Worm (Caenorhabditis elegans): ENCODE results near the gene ulp-1.

The ulp-1 gene

DNA sequence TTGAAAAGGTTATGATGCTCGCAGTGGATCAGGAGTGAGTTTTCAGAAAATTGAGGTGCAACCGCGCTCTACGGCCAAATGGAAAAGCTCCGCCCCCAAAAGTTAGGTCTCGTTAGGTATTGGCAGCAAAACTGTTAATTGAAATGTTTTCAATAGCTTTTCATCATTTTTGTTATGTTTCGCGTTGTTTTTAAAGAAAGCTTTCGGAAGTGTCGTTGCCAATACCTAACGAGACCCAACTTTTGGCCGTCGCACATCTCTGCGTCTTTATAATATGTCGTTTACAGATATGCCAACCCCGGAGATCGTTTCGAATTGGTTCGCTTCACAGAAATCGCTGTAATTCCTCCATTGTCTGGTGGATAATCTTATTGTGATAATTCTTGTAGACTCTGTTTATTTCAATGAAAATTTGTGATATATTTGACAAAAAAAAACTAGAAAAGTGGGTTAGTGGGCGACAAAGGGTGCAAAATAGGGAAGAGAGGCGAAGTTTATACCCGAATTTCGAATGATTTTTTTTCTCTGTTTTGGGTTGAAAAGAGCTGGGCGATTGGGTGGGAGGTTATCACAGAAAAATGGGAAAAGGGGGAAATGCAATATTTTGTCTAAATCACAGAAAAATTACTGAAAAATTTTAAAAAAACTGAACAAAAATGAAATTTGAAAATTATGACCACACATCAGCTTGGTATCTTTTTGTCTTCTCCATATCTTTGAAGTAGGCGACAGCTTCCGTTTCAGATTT lies 26.9 kb upstream of the ulp-1 start:
- TF ChIP-seq W03F9.2 (tag; optimal IDR thresholded peaks at IDR 0.05) (no peak), him-1 (tag; optimal IDR thresholded peaks at IDR 0.05) (no peak), dao-5 (tag; optimal IDR thresholded peaks at IDR 0.05) (no peak)

DNA sequence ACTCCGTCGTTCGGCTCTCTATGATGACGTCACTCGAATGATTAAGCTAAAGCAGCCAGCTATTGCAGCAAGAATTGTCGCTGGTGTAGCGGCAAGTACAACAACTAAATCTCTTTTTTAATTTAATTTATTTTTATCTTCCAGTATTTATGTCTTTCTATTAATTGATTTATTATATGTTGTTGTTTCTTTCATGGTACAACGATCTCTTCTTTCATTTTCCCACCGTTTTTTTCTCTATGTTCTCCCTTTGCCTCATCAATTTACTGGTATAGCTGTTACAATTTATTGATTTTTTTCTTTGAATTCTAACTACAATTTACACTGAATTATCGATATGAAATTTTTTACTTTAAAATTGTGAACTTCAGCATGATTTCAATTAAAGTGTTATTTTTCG lies 26.1 kb upstream of the ulp-1 start, which contains the start of gene moc-6:
TSS of gene moc-6 (plus strand) at position 301 of the 400 bp plus-strand sequence.
- TF ChIP-seq him-1 (tag; optimal IDR thresholded peaks at IDR 0.05) (no peak), W03F9.2 (tag; optimal IDR thresholded peaks at IDR 0.05) (no peak), dao-5 (tag; optimal IDR thresholded peaks at IDR 0.05) (no peak)

DNA sequence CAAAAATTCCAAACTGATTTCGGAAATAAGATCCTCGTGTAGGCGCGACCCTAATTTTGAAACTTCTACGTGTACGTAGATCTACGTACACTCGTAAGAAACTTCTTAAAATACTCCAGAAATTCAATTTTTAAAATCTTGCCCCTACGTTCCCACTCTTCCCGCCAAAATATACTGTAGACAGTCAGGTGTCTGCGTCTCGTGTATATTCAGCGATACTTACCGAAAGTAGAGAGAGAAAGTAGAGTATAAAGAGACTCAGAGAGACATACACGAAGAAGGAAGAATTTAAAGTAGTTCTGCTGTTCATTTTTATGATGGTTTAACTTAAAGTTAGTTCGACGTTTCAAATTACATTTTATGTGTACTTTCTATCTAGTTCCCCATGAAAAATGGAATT lies 23.7 kb upstream of the ulp-1 start:
- TF ChIP-seq him-1 (tag; optimal IDR thresholded peaks at IDR 0.05) = no peak
- no peak for TF ChIP-seq dao-5 (tag; optimal IDR thresholded peaks at IDR 0.05)
- TF ChIP-seq W03F9.2 (tag; optimal IDR thresholded peaks at IDR 0.05) = no peak

DNA sequence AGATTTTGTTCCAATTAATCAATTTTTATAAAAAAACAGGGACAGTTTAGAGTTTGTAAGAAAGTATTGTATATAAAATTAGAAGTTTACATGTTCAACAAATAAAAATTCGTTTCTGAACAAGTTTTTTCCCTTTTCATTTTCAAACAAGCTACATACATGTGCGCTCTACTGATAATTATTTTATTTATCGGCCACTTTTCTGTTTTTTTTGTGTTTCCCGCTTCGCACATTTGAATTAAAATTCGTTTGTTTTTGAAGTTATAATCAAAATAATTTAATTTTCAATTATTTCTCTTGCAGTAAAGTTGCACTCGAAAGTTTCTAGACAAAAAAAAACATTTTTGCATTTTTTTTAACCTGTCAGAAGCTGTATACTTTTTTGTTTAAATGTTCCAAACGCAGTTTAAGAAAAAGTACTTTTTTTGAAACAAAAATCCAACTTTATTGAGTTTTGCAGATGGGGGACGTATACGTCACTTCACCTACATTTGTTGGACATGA lies 21.1 kb upstream of the ulp-1 start, which contains the start of gene hira-1:
TSS of gene hira-1 (plus strand) at position 454 of the 504 bp plus-strand sequence.
- TF ChIP-seq W03F9.2 (tag; optimal IDR thresholded peaks at IDR 0.05) (peak; percentile 45), him-1 (tag; optimal IDR thresholded peaks at IDR 0.05) (no peak), dao-5 (tag; optimal IDR thresholded peaks at IDR 0.05) (no peak)

DNA sequence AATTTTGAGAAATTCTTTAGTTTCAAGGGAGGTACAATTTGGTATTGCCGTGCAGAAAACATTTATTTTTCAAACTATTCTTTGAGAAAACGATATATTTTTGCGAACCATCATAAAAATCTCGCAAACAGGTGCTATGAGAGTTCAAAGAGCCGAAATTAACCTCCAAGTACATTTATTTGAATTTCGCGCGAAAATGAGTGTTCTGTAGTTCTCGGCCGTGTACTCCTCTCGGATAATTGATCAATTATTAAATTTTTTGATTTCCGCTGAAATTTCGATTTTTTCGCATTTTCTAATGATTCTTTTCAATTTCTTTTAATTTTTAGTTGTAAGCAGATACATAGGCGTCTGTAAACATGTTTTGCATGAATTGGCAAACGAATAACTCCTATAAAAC lies 20.6 kb upstream of the ulp-1 start:
- TF ChIP-seq W03F9.2 (tag; optimal IDR thresholded peaks at IDR 0.05) = no peak
- TF ChIP-seq him-1 (tag; optimal IDR thresholded peaks at IDR 0.05) = no peak
- TF ChIP-seq dao-5 (tag; optimal IDR thresholded peaks at IDR 0.05) = no peak

DNA sequence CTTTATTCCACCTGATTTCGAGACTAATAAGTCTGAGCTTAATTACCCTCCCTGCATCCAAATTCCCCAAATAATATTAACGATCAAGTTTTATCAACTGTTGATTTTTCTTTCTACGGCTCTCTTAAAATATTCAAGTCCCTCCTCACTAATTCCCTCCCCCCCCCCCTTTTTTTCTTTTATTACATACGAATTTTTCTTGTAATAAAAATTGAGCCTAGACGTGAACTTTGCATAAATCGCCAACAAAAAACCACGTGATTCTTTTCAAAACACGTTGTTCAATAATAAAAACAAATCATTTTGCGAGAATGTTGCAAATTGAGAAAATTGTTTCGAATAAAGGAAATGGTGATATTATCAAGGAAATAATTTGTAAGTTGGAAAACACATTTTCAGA lies 18.8 kb upstream of the ulp-1 start, which contains the start of gene K10D2.8:
TSS of gene K10D2.8 (plus strand) at position 301 of the 400 bp plus-strand sequence.
- TF ChIP-seq dao-5 (tag; optimal IDR thresholded peaks at IDR 0.05) = no peak
- TF ChIP-seq W03F9.2 (tag; optimal IDR thresholded peaks at IDR 0.05) = no peak
- TF ChIP-seq him-1 (tag; optimal IDR thresholded peaks at IDR 0.05) = no peak

DNA sequence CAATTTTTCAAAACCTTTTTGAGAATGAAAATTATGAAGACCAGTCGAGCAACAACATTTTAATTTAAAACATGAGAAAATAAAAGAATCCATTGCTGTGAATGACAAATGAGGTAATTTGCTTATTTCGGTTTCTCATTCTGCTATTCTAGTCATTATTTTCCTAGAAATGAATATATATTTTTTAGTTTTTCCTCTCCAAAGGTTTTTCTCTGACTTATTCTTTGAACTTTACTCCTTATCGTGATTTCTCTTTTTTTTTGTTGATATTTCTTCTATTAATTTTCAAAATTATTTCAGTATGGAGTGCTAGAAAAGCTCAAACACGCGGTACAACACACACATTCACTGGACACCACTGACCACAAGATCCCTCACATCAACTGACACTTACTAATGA lies 16.0 kb upstream of the ulp-1 start, which contains the start of gene pup-2:
TSS of gene pup-2 (plus strand) at position 301 of the 400 bp plus-strand sequence.
- TF ChIP-seq W03F9.2 (tag; optimal IDR thresholded peaks at IDR 0.05) (no peak), him-1 (tag; optimal IDR thresholded peaks at IDR 0.05) (no peak), dao-5 (tag; optimal IDR thresholded peaks at IDR 0.05) (no peak)

DNA sequence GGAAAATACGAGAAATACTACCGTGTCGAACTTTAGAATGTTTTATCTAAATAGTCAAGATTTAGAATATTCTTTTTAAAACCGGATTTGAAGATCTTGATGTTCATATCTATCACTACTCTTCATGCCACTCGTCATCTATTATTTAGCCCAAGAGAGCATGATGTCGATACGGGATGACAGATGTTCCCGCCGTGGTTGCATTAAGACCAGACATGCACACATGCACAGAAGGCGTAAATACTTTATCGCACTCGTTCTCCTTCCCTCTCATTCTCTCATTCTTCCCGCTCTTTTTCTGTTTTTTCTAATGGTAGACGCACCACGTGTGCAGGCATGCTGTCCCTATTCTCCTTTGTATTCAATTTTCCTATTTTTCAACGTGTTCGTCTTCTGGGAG lies 13.8 kb upstream of the ulp-1 start:
- TF ChIP-seq W03F9.2 (tag; optimal IDR thresholded peaks at IDR 0.05) (no peak), dao-5 (tag; optimal IDR thresholded peaks at IDR 0.05) (no peak), him-1 (tag; optimal IDR thresholded peaks at IDR 0.05) (no peak)

DNA sequence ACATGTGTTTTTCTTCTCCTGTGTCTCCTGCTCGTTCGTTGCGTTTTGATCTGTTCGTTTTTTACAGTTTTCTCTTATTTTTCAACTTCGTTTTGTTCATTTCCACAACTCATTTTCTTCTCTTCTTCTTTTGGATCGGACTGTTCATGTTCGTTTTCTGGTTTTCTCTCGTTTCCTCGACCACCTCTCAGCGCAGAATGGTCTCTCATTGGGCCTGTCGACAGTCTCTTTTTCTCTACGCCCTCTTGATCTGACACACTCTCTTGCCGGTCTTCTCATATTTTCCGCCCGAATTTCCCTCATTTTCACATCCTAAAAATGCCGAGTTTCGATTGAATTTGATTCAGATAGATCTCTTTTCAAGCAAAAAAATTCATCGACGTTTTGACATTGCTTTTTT lies 12.0 kb upstream of the ulp-1 start:
- no peak for TF ChIP-seq W03F9.2 (tag; optimal IDR thresholded peaks at IDR 0.05)
- TF ChIP-seq dao-5 (tag; optimal IDR thresholded peaks at IDR 0.05) = no peak
- TF ChIP-seq him-1 (tag; optimal IDR thresholded peaks at IDR 0.05) = no peak

DNA sequence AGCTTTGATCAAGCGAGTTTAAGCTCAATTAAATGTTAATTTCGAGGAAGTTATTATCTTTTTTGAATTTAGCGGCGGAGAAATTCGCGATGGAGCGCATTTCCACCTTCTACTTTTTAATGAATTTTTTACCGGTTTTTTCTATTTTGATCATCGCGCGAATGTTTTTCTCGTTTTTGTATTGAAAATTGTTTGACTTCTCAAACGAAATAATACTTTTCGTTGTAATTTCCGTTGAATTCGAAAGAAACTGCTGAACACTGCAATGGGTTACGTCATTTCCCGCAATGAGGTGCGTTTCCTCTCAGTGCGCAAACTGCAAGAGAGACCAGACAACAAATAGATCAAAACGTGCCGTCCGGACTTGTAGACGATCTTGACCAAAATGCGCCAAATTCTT lies 11.6 kb upstream of the ulp-1 start:
- TF ChIP-seq dao-5 (tag; optimal IDR thresholded peaks at IDR 0.05) (no peak), him-1 (tag; optimal IDR thresholded peaks at IDR 0.05) (no peak), W03F9.2 (tag; optimal IDR thresholded peaks at IDR 0.05) (no peak)

DNA sequence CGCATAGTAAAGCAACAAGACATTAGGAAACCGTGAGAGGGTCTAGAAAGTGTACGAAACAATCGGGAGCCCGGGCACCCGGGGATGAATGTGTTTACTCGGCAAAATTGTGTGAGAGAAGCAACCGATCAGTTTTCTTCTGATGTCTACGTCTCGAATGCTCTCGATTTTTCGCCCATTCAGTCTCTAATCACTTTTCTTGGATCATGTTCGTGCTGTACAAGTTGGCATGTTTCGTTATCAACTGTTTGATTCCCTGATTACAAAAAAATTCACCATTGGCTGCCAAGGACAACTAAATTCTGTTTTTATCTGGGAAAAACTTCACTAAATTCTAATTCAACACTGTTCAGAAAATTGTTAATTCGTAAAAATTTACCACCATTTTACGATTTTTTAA lies 11.0 kb upstream of the ulp-1 start:
- TF ChIP-seq dao-5 (tag; optimal IDR thresholded peaks at IDR 0.05) (no peak), him-1 (tag; optimal IDR thresholded peaks at IDR 0.05) (no peak), W03F9.2 (tag; optimal IDR thresholded peaks at IDR 0.05) (no peak)

DNA sequence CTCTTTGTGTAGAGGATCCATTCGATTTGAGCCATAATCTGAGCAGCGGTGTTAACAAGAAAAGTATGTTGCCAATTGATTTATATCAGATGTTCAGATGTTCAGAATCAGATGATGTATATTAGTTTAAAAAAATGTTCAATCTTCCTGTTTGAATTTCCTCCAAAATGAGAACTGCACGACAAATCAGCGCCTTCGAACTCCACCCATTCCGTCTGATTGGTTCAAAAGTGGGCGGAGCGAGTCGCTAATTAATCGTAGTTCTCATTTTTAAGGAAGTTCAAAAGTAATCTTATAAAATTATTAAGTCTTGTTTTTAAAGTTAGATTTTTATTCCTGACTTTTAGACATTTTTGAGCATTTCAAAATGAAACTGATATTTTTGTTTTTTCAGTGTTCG lies 9.6 kb upstream of the ulp-1 start:
- TF ChIP-seq him-1 (tag; optimal IDR thresholded peaks at IDR 0.05) (no peak), dao-5 (tag; optimal IDR thresholded peaks at IDR 0.05) (no peak), W03F9.2 (tag; optimal IDR thresholded peaks at IDR 0.05) (no peak)

DNA sequence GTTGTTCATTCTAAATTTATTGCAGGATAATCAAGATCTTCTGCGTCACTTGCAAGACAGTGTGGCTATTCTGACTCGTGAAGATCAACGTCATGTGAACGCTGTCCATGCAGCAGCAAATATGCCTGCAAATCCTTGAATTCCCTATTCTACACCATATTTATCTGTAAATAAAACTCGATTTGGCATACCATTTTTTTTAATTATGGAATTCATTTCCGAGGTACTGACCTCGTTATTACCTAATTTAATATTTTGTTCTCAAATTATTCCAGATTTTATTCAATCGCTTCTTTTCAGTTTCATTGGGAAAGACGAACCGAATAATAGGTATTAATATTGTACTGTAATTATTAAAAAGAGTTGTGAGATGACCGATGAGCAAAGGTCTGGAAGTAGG lies 4.0 kb upstream of the ulp-1 start, which contains the start of gene cid-1:
TSS of gene cid-1 (plus strand) at position 301 of the 400 bp plus-strand sequence.
- TF ChIP-seq W03F9.2 (tag; optimal IDR thresholded peaks at IDR 0.05) = no peak
- no peak for TF ChIP-seq dao-5 (tag; optimal IDR thresholded peaks at IDR 0.05)
- no peak for TF ChIP-seq him-1 (tag; optimal IDR thresholded peaks at IDR 0.05)

DNA sequence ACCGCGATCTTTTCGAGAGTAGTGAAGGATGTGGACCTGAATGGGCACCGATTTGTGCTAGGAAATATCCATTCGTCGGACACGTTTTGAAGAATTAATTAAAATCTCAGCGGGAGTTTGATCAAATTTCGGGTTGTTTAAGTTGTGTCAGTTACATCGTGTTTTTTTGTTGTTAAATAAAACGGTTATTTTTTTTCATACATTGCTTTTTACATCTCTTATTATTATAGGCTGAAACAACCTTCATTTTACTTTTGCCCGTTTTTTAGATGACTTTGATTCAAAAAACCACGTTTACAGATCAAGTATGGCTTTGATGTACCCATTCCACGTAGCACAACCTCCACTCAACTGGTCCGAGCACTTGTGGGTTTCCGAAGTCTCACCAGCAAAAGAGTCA lies 3.5 kb upstream of the ulp-1 start, which contains the start of gene emb-1:
TSS of gene emb-1 (plus strand) at position 301 of the 400 bp plus-strand sequence.
- TF ChIP-seq W03F9.2 (tag; optimal IDR thresholded peaks at IDR 0.05) (no peak), him-1 (tag; optimal IDR thresholded peaks at IDR 0.05) (no peak), dao-5 (tag; optimal IDR thresholded peaks at IDR 0.05) (no peak)

All from whole organism, L4/young adult.